Worm (Caenorhabditis elegans): ENCODE measurements around the gene str-229.

DNA sequence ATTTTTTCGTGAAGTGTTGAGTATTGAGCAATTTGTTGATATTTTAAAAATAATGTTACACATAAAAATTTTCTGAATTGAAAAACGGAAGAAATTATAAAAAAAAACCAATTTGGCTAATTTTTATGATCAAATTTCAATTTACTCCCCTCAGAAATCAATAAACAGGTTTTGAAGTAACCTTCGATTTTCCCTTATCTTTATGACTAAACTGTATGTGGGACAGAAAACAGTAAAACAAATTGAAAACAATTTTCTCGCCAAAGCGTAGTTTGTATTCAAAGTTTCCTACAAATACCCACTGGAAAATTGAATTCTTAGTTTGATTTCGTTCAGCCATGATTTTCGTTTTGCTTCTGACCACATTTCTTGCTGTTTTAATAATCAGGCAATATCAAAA, 36.4 kb upstream of the str-229 start, which contains the start of gene cyp-35B1:
- TF ChIP-seq unc-62 (GFP tag; optimal IDR thresholded peaks at IDR 0.05) (no peak), lsy-2 (tag; optimal IDR thresholded peaks at IDR 0.05) (no peak), nhr-237 (tag; optimal IDR thresholded peaks at IDR 0.05) (no peak), nhr-76 (tag; optimal IDR thresholded peaks at IDR 0.05) (no peak), pqm-1 (tag; optimal IDR thresholded peaks at IDR 0.05) (no peak), lin-39 (tag; optimal IDR thresholded peaks at IDR 0.05) (no peak), ztf-4 (tag; optimal IDR thresholded peaks at IDR 0.05) (no peak)
